Fruit fly (Drosophila melanogaster) whole organism, wandering third instar larva: ENCODE data around the gene CG13311.

Source experiments
- Dif ChIP-seq: fragments of 200-275, 200-300 bp; sonication (Bioruptor generic); optimal IDR thresholded peaks from 2 replicates; lab custom pipeline; 2018; ENCODE audit warnings: missing biosample characterization, missing genetic modification characterization; ENCODE audit not compliant: partially characterized antibody
- Hr78 ChIP-seq: fragments of >200 bp; optimal IDR thresholded peaks from 2 replicates; lab custom pipeline; 2017; ENCODE audit warnings: missing biosample characterization, missing genetic modification characterization
- Jra ChIP-seq: sonication (Bioruptor generic); optimal IDR thresholded peaks from 2 replicates; lab custom pipeline; 2016; ENCODE audit warnings: missing biosample characterization, missing genetic modification characterization
- Mio ChIP-seq: sonication (Bioruptor generic); optimal IDR thresholded peaks from 2 replicates; lab custom pipeline; 2016; ENCODE audit warnings: missing biosample characterization, missing genetic modification characterization
- Myc ChIP-seq: fragments of >200 bp; optimal IDR thresholded peaks from 2 replicates; lab custom pipeline; 2017
- Vsx2 ChIP-seq: fragments of 200-300, 225-300 bp; sonication (Bioruptor generic); optimal IDR thresholded peaks from 2 replicates; lab custom pipeline; 2018; ENCODE audit warnings: missing biosample characterization, missing genetic modification characterization; ENCODE audit not compliant: partially characterized antibody
- brk ChIP-seq: fragments of 200-800 bp; sonication (Bioruptor generic); optimal IDR thresholded peaks from 2 replicates; lab custom pipeline; 2016; ENCODE audit warnings: missing biosample characterization, mild to moderate bottlenecking, missing genetic modification characterization
- dl ChIP-seq, 2 experiments: fragments of 175-275, 200-275 bp in 1 of 2; fragments of 200-275 bp in 1 of 2; sonication (Bioruptor generic); optimal IDR thresholded peaks; lab custom pipeline; 2018; ENCODE audit warnings: mild to moderate bottlenecking in 2 of 2, missing biosample characterization in 2 of 2, missing genetic modification characterization in 2 of 2, moderate library complexity in 2 of 2; ENCODE audit not compliant: partially characterized antibody in 2 of 2, insufficient read depth in 1 of 2
- ey ChIP-seq: fragments of 200-800 bp; sonication (Bioruptor generic); optimal IDR thresholded peaks from 2 replicates; lab custom pipeline; 2016; ENCODE audit warnings: missing biosample characterization, missing genetic modification characterization
- fru ChIP-seq: fragments of 200-800 bp; sonication (Bioruptor generic); optimal IDR thresholded peaks from 3 replicates; lab custom pipeline; 2016; ENCODE audit warnings: missing biosample characterization, mild to moderate bottlenecking, missing genetic modification characterization
- lola ChIP-seq: fragments of >200 bp; optimal IDR thresholded peaks from 2 replicates; lab custom pipeline; 2017; ENCODE audit warnings: missing biosample characterization, missing genetic modification characterization
- sv ChIP-seq: fragments of 200-800 bp; sonication (Bioruptor generic); optimal IDR thresholded peaks from 3 replicates; lab custom pipeline; 2016; ENCODE audit warnings: missing biosample characterization, missing genetic modification characterization
- usp ChIP-seq: fragments of >200 bp; optimal IDR thresholded peaks from 2 replicates; lab custom pipeline; 2017; ENCODE audit warnings: missing biosample characterization, missing genetic modification characterization
- woc ChIP-seq: sonication (Bioruptor generic); optimal IDR thresholded peaks from 2 replicates; lab custom pipeline; 2016; ENCODE audit warnings: missing biosample characterization, mild to moderate bottlenecking, missing genetic modification characterization

dm6 chr3L:8765493-8765892 is 36.5 kb downstream of the CG13311 start:
- TF ChIP-seq woc (GFP tag; lab: Kevin White, UChicago) (no peak), usp (no peak), Hr78 (no peak), sv (GFP tag; lab: Kevin White, UChicago) (no peak), ey (GFP tag; lab: Kevin White, UChicago) (no peak), brk (GFP tag; lab: Kevin White, UChicago) (no peak), Jra (GFP tag; lab: Kevin White, UChicago) (no peak), fru (GFP tag; lab: Kevin White, UChicago) (no peak), Dif (GFP tag; lab: Kevin White, UChicago) (no peak), Mio (no peak), dl (GFP tag; optimal IDR thresholded peaks at IDR 0.05; lab: Kevin White, UChicago; ENCODE audit: insufficient read depth in 1 of 2, partially characterized antibody in 2 of 2) (no peak), lola (no peak), Vsx2 (GFP tag; lab: Kevin White, UChicago) (no peak), Myc (lab: Kevin White, UChicago) (no peak)
